Fruit fly (Drosophila melanogaster) whole organism, prepupa: ENCODE measurements around the gene eIF4G1.
A peak's percentile ranks its signal among the peaks of the same experiment; 100 is the strongest.

ENCODE experiments used
- CG10631 ChIP-seq: fragments of 200-800 bp; sonication (Bioruptor generic); optimal IDR thresholded peaks from 2 replicates; lab custom pipeline; 2016; ENCODE audit warnings: missing biosample characterization, missing genetic modification characterization
- CG10669 ChIP-seq: fragments of 200-800 bp; sonication (Bioruptor generic); optimal IDR thresholded peaks from 3 replicates; lab custom pipeline; 2018; ENCODE audit warnings: missing biosample characterization, mild to moderate bottlenecking, missing genetic modification characterization, moderate library complexity
- CG11294 ChIP-seq: fragments of 200-800 bp; sonication (Bioruptor generic); IDR thresholded peaks from 2 replicates; pipeline ENCODE4 v1.3.6; 2022; ENCODE audit warnings: missing biosample characterization, missing genetic modification characterization
- CG11762 ChIP-seq: fragments of 200-800 bp; sonication (Bioruptor generic); optimal IDR thresholded peaks from 3 replicates; lab custom pipeline; 2016; ENCODE audit warnings: missing biosample characterization, missing genetic modification characterization; ENCODE audit not compliant: insufficient read depth
- CG15336 ChIP-seq: fragments of 200-800 bp; sonication (Bioruptor generic); IDR thresholded peaks from 2 replicates; pipeline ENCODE4 v1.3.6; 2022; ENCODE audit warnings: missing biosample characterization, missing genetic modification characterization
- CG3032 ChIP-seq: fragments of 200-800 bp; optimal IDR thresholded peaks from 2 replicates; lab custom pipeline; 2019; ENCODE audit warnings: missing biosample characterization, mild to moderate bottlenecking, missing genetic modification characterization, moderate library complexity
- CG3919 ChIP-seq: fragments of 200-800 bp; sonication (Bioruptor generic); optimal IDR thresholded peaks from 3 replicates; lab custom pipeline; 2016; ENCODE audit warnings: missing biosample characterization, missing genetic modification characterization
- CG4318 ChIP-seq: fragments of 200-800 bp; sonication (Bioruptor generic); optimal IDR thresholded peaks from 3 replicates; lab custom pipeline; 2017; ENCODE audit warnings: missing biosample characterization, mild to moderate bottlenecking, missing genetic modification characterization
- CG6163 ChIP-seq: fragments of 200-800 bp; sonication (Bioruptor generic); IDR thresholded peaks from 3 replicates; pipeline ENCODE4 v1.3.6; 2022; ENCODE audit warnings: missing biosample characterization, missing genetic modification characterization
- CG6276 ChIP-seq: fragments of 200-800 bp; sonication (Bioruptor generic); optimal IDR thresholded peaks from 2 replicates; lab custom pipeline; 2017; ENCODE audit warnings: missing biosample characterization, mild to moderate bottlenecking, missing genetic modification characterization
- CG6854 ChIP-seq: fragments of 200-800 bp; sonication (Bioruptor generic); optimal IDR thresholded peaks from 2 replicates; lab custom pipeline; 2017; ENCODE audit warnings: missing biosample characterization, mild to moderate bottlenecking, missing genetic modification characterization
- CG7368 ChIP-seq: fragments of 200-800 bp; sonication (Bioruptor generic); optimal IDR thresholded peaks from 3 replicates; lab custom pipeline; 2016; ENCODE audit warnings: missing biosample characterization, missing genetic modification characterization
- CG8119 ChIP-seq: fragments of 200-800 bp; sonication (Bioruptor generic); IDR thresholded peaks from 3 replicates; pipeline ENCODE4 v1.3.6; 2022; ENCODE audit warnings: missing biosample characterization, missing genetic modification characterization
- CG9139 ChIP-seq: fragments of 200-800 bp; sonication (Bioruptor generic); optimal IDR thresholded peaks from 3 replicates; lab custom pipeline; 2017; ENCODE audit warnings: missing biosample characterization, mild to moderate bottlenecking, missing genetic modification characterization
- Ets96B ChIP-seq: fragments of 200-800 bp; optimal IDR thresholded peaks from 2 replicates; lab custom pipeline; 2019; ENCODE audit warnings: missing biosample characterization, mild to moderate bottlenecking, missing genetic modification characterization, moderate library complexity
- Gug ChIP-seq: fragments of 200-800 bp; sonication (Bioruptor generic); IDR thresholded peaks from 2 replicates; pipeline ENCODE4 v1.3.6; 2022; ENCODE audit warnings: missing biosample characterization, missing genetic modification characterization
- Hr39 ChIP-seq: fragments of 200-800 bp; sonication (Bioruptor generic); optimal IDR thresholded peaks from 2 replicates; lab custom pipeline; 2016; ENCODE audit warnings: missing biosample characterization, missing genetic modification characterization
- Sox15 ChIP-seq: fragments of 200-800 bp; sonication (Bioruptor generic); optimal IDR thresholded peaks from 3 replicates; lab custom pipeline; 2016; ENCODE audit warnings: missing biosample characterization, missing genetic modification characterization
- cyc ChIP-seq: fragments of 200-800 bp; sonication (Bioruptor generic); optimal IDR thresholded peaks from 3 replicates; lab custom pipeline; 2016; ENCODE audit warnings: missing biosample characterization, missing genetic modification characterization
- dsx ChIP-seq: fragments of 200-800 bp; optimal IDR thresholded peaks from 3 replicates; lab custom pipeline; 2019; ENCODE audit warnings: missing biosample characterization, mild to moderate bottlenecking, missing genetic modification characterization, moderate library complexity; ENCODE audit not compliant: poor library complexity, severe bottlenecking
- esn ChIP-seq: fragments of 200-800 bp; sonication (Bioruptor generic); optimal IDR thresholded peaks from 2 replicates; lab custom pipeline; 2016; ENCODE audit warnings: missing biosample characterization, mild to moderate bottlenecking, missing genetic modification characterization, moderate library complexity
- fd85E ChIP-seq: fragments of 200-800 bp; sonication (Bioruptor generic); optimal IDR thresholded peaks from 3 replicates; lab custom pipeline; 2016; ENCODE audit warnings: missing biosample characterization, missing genetic modification characterization
- lz ChIP-seq: fragments of 200-800 bp; sonication (Bioruptor generic); optimal IDR thresholded peaks from 3 replicates; lab custom pipeline; 2016; ENCODE audit warnings: missing biosample characterization, missing genetic modification characterization
- net ChIP-seq: fragments of 200-800 bp; sonication (Bioruptor generic); optimal IDR thresholded peaks from 3 replicates; lab custom pipeline; 2016; ENCODE audit warnings: missing biosample characterization, missing genetic modification characterization
- salr ChIP-seq, 2 experiments: fragments of 200-800 bp; sonication (Bioruptor generic); optimal IDR thresholded peaks; 3 replicates each; lab custom pipeline; 2016 to 2018; ENCODE audit warnings: missing biosample characterization in 2 of 2, missing genetic modification characterization in 2 of 2, mild to moderate bottlenecking in 1 of 2
- spab ChIP-seq: fragments of 200-800 bp; sonication (Bioruptor generic); optimal IDR thresholded peaks from 2 replicates; lab custom pipeline; 2017; ENCODE audit warnings: missing biosample characterization, mild to moderate bottlenecking, missing genetic modification characterization, missing genetic modification reagents
- ss ChIP-seq, 2 experiments: fragments of 200-800 bp; sonication (Bioruptor generic); optimal IDR thresholded peaks; 2 replicates in 1 of 2; 3 replicates in 1 of 2; lab custom pipeline; 2017 to 2018; ENCODE audit warnings: mild to moderate bottlenecking in 2 of 2, missing biosample characterization in 2 of 2, missing genetic modification characterization in 2 of 2, moderate library complexity in 1 of 2
- svp ChIP-seq: fragments of 200-800 bp; sonication (Bioruptor generic); peaks from one replicate; lab custom pipeline; 2016; ENCODE audit warnings: missing biosample characterization, missing genetic modification characterization
- topi ChIP-seq: fragments of 200-800 bp; sonication (Bioruptor generic); optimal IDR thresholded peaks from 3 replicates; lab custom pipeline; 2016; ENCODE audit warnings: missing biosample characterization, missing genetic modification characterization

The eIF4G1 gene

DNA sequence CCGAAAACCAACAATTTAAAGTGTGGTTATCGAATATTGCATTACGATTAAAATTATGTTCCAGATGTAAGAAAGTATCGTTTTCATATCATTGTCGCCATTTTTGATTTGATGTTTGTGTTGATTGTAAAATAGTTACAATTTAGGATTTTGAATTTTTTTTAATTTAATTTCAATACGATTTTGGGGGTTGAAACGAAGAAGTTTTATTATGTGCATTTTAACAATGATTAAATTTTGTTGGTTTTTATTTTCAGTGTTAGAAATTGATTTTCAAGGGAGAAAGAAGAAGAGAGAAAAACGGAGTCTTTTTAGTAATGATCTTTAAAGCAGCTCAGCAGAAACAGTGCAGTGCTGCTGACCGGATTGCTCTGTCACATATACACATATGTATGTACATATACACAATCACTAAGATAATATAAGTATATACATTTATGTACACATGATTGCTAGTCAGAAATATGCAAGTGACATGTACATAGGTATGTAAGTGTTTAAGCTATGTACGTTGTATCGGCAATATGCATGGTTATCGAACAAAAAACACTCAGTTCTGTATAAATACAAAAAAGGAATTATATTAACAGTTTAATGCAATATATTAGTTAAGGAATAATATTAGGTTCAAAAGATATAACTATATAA is 51.3 kb downstream of the eIF4G1 start (continued):
- TF ChIP-seq svp (no peak), CG7368 (GFP tag; lab: Kevin White, UChicago) (no peak), CG9139 (GFP tag; lab: Kevin White, UChicago) (no peak), CG15336 (GFP tag; lab: Robert Waterston, UW) (no peak), fd85E (GFP tag; lab: Kevin White, UChicago) (no peak), topi (GFP tag; lab: Kevin White, UChicago) (peak; percentile 13), CG11762 (GFP tag; lab: Kevin White, UChicago) (no peak), dsx (GFP tag; lab: Kevin White, UChicago) (no peak), net (no peak), Gug (GFP tag; lab: Robert Waterston, UW) (no peak), CG4318 (GFP tag; lab: Kevin White, UChicago) (no peak), Ets96B (tag; lab: Kevin White, UChicago) (no peak), CG10669 (GFP tag; lab: Kevin White, UChicago) (no peak), spab (no peak), salr (GFP tag; optimal IDR thresholded peaks at IDR 0.05; lab: Kevin White, UChicago) (no peak), ss (GFP tag; optimal IDR thresholded peaks at IDR 0.05; lab: Kevin White, UChicago) (no peak), Sox15 (GFP tag; lab: Kevin White, UChicago) (no peak), CG6854 (GFP tag; lab: Kevin White, UChicago) (no peak), CG6163 (GFP tag; lab: Robert Waterston, UW) (no peak), lz (no peak), esn (peak; percentile 45), Hr39 (GFP tag; lab: Kevin White, UChicago) (no peak), CG11294 (no peak)

DNA sequence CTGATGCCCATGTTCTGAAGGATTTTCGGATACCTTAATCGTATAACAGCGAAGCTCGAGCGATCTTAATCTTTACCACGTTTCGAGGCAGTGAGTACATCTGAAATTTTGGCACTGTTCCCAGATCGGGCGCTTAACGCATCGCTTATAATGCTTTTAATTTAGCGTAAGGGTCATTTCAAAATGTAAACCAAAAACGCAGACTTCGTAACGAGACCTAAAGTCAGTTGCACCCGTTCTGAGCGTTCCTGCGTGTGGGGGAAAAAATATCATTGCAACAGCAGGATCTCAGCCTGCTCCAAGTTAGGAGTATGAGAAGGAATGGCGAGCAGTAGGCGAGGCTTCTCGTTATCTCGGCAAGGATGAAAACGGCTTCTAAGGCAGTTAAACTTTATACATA is 62.6 kb downstream of the eIF4G1 start:
- TF ChIP-seq CG8119 (GFP tag; lab: Robert Waterston, UW), result no peak
- TF ChIP-seq CG10669 (GFP tag; lab: Kevin White, UChicago), result no peak
- no peak for TF ChIP-seq CG6276 (GFP tag; lab: Kevin White, UChicago)
- TF ChIP-seq CG3919 (GFP tag; lab: Kevin White, UChicago), result no peak
- no peak for TF ChIP-seq cyc (GFP tag; lab: Kevin White, UChicago)
- no peak for TF ChIP-seq fd85E (GFP tag; lab: Kevin White, UChicago)
- no peak for TF ChIP-seq Sox15 (GFP tag; lab: Kevin White, UChicago)
- TF ChIP-seq CG4318 (GFP tag; lab: Kevin White, UChicago), result no peak

DNA sequence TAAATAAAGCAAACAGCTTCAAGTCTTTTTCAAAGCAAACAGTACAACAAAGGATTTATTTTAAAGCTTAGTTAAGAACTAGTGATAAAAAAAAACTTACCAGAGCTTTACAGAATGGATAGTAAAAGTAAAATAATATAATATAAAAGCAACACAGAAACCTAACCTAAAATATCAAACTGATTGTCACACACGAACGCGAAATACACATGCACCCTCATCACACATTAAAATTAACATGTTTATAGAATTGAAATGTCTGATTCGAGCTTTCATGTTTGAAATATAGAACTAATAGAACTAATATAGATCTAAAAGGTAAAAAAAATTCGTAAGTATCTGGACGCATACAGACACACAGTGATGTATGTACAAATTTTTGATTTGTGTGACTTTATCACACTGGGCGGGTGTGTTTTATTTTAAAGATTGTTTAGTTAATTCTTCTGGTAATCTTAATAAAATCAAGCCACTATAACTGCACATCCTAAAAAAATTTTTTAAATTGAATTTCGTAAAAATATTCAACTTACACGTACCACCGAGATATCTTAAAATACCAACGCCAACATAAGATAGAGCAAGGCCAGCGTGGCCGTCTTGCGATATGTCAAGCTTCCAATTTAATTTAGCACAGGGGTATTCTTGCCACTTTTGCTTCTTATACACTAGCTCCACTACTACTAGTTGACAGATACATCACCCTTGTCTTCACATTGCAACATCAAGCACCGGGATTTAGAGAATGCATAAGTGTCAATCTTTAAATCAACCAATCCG is 63.9 kb downstream of the eIF4G1 start, which contains the start of gene Gyf:
Gene Gyf (minus strand): TSS at position 589 of the 780 bp plus-strand sequence.
- no peak for TF ChIP-seq CG10631 (GFP tag; lab: Kevin White, UChicago)
- TF ChIP-seq esn, result peak; percentile 1
- peak; percentile 8 for TF ChIP-seq CG6854 (GFP tag; lab: Kevin White, UChicago)
- TF ChIP-seq CG3032 (tag; lab: Kevin White, UChicago), result peak; percentile 42
